Fruit fly (Drosophila melanogaster): ENCODE results near the gene Sema5c.

dm6 chr3L:12045443-12045842 lies 36.2 kb downstream of the Sema5c start:
- TF ChIP-seq Myc (optimal IDR thresholded peaks at IDR 0.05) (no peak), psq (GFP tag; optimal IDR thresholded peaks at IDR 0.05) (no peak), pan (optimal IDR thresholded peaks at IDR 0.05) (no peak), usp (GFP tag; optimal IDR thresholded peaks at IDR 0.05) (no peak), Hr78 (GFP tag; optimal IDR thresholded peaks at IDR 0.05) (no peak), dsf (GFP tag; optimal IDR thresholded peaks at IDR 0.05; ENCODE audit: borderline replicate concordance) (no peak), Hr83 (GFP tag; optimal IDR thresholded peaks at IDR 0.05; ENCODE audit: poor library complexity, severe bottlenecking) (no peak), fru (GFP tag; optimal IDR thresholded peaks at IDR 0.05) (no peak), Jra (GFP tag; optimal IDR thresholded peaks at IDR 0.05) (no peak), CG32264 (GFP tag; optimal IDR thresholded peaks at IDR 0.05) (no peak)
